Worm (Caenorhabditis elegans): ENCODE measurements around the gene F40D4.12.

Gene F40D4.12

ce11 chrV:17165409-17165808 is 5.7 kb downstream of the F40D4.12 start, which contains the start of gene srh-102:
TSS of gene srh-102 (minus strand) at chrV:17165509.
- TF ChIP-seq unc-120 (tag; optimal IDR thresholded peaks at IDR 0.05; ENCODE audit: poor library complexity, severe bottlenecking) (no peak), M03D4.4 (tag; optimal IDR thresholded peaks at IDR 0.05) (no peak), bed-3 (GFP tag; optimal IDR thresholded peaks at IDR 0.05) (no peak), tbx-8 (GFP tag; optimal IDR thresholded peaks at IDR 0.05) (no peak), ztf-11 (tag; optimal IDR thresholded peaks at IDR 0.05) (no peak), nhr-76 (tag; optimal IDR thresholded peaks at IDR 0.05) (no peak), mab-5 (tag; optimal IDR thresholded peaks at IDR 0.05) (no peak), sem-2 (GFP tag; optimal IDR thresholded peaks at IDR 0.05) (no peak), nhr-12 (tag; optimal IDR thresholded peaks at IDR 0.05) (no peak), mls-2 (tag; optimal IDR thresholded peaks at IDR 0.05) (no peak), ceh-43 (GFP tag; optimal IDR thresholded peaks at IDR 0.05) (no peak), unc-39 (tag; optimal IDR thresholded peaks at IDR 0.05) (no peak), nhr-237 (tag; optimal IDR thresholded peaks at IDR 0.05) (no peak), elt-1 (tag; optimal IDR thresholded peaks at IDR 0.05; ENCODE audit: borderline replicate concordance, insufficient read depth) (no peak), nhr-2 (tag; optimal IDR thresholded peaks at IDR 0.05) (no peak)

- no peak for TF ChIP-seq mab-5 (tag; optimal IDR thresholded peaks at IDR 0.05)
- TF ChIP-seq unc-39 (tag; optimal IDR thresholded peaks at IDR 0.05), result no peak
- TF ChIP-seq blmp-1 (tag; optimal IDR thresholded peaks at IDR 0.05), result no peak
- TF ChIP-seq elt-3 (tag; optimal IDR thresholded peaks at IDR 0.05), result no peak
- TF ChIP-seq nhr-12 (tag; optimal IDR thresholded peaks at IDR 0.05), result no peak
Observed at ce11 chrV:17167457-17167856, 7.8 kb downstream of the F40D4.12 start, which contains the start of gene srz-66. TSS of gene srz-66 (minus strand) at chrV:17167557.

ce11 chrV:17170822-17171221 is 11.1 kb downstream of the F40D4.12 start, which contains the start of gene srw-51:
TSS of gene srw-51 (minus strand) at chrV:17170922.
- TF ChIP-seq unc-39 (tag; optimal IDR thresholded peaks at IDR 0.05) (no peak), mls-2 (tag; optimal IDR thresholded peaks at IDR 0.05) (no peak), zip-8 (tag; optimal IDR thresholded peaks at IDR 0.05) (no peak)

ce11 chrV:17171551-17171950 is 11.9 kb downstream of the F40D4.12 start, which contains the start of gene srbc-26:
TSS of gene srbc-26 (plus strand) at chrV:17171851.
- TF ChIP-seq tbx-8 (GFP tag; optimal IDR thresholded peaks at IDR 0.05) (no peak), unc-62 (GFP tag; optimal IDR thresholded peaks at IDR 0.05) (no peak), M03D4.4 (tag; optimal IDR thresholded peaks at IDR 0.05) (no peak), mls-2 (tag; optimal IDR thresholded peaks at IDR 0.05) (no peak), mep-1 (tag; optimal IDR thresholded peaks at IDR 0.05) (no peak), sptf-1 (tag; optimal IDR thresholded peaks at IDR 0.05) (no peak)

ce11 chrV:17173738-17174137 is 14.1 kb downstream of the F40D4.12 start, which contains the start of gene srbc-25:
TSS of gene srbc-25 (plus strand) at chrV:17174038.
- TF ChIP-seq unc-39 (tag; optimal IDR thresholded peaks at IDR 0.05), result no peak
- TF ChIP-seq nhr-76 (tag; optimal IDR thresholded peaks at IDR 0.05), result no peak
- TF ChIP-seq pha-4 (tag; optimal IDR thresholded peaks at IDR 0.05), result no peak
- no peak for TF ChIP-seq mls-2 (tag; optimal IDR thresholded peaks at IDR 0.05)
- TF ChIP-seq sptf-1 (tag; optimal IDR thresholded peaks at IDR 0.05), result no peak
- TF ChIP-seq mep-1 (tag; optimal IDR thresholded peaks at IDR 0.05), result no peak
- no peak for TF ChIP-seq tbx-8 (GFP tag; optimal IDR thresholded peaks at IDR 0.05)
- no peak for TF ChIP-seq elt-1 (tag; optimal IDR thresholded peaks at IDR 0.05; ENCODE audit: borderline replicate concordance, insufficient read depth)
- TF ChIP-seq bed-3 (GFP tag; optimal IDR thresholded peaks at IDR 0.05), result no peak
- TF ChIP-seq ztf-11 (tag; optimal IDR thresholded peaks at IDR 0.05), result no peak
- no peak for TF ChIP-seq hlh-1 (tag; optimal IDR thresholded peaks at IDR 0.05)
- TF ChIP-seq lin-32 (GFP tag; optimal IDR thresholded peaks at IDR 0.05), result no peak
- TF ChIP-seq unc-120 (tag; optimal IDR thresholded peaks at IDR 0.05; ENCODE audit: poor library complexity, severe bottlenecking), result no peak
- TF ChIP-seq elt-3 (tag; optimal IDR thresholded peaks at IDR 0.05), result no peak
- TF ChIP-seq drap-1 (GFP tag; optimal IDR thresholded peaks at IDR 0.05), result no peak
- TF ChIP-seq nhr-237 (tag; optimal IDR thresholded peaks at IDR 0.05), result no peak
- no peak for TF ChIP-seq lin-13 (tag; optimal IDR thresholded peaks at IDR 0.05)
- no peak for TF ChIP-seq ceh-83 (GFP tag; optimal IDR thresholded peaks at IDR 0.05)
- TF ChIP-seq sem-2 (GFP tag; optimal IDR thresholded peaks at IDR 0.05), result no peak
- no peak for TF ChIP-seq nhr-12 (tag; optimal IDR thresholded peaks at IDR 0.05)

ce11 chrV:17177967-17178366 is 18.3 kb downstream of the F40D4.12 start, which contains the start of gene srsx-1:
TSS of gene srsx-1 (minus strand) at chrV:17178067.
- no peak for TF ChIP-seq lin-32 (GFP tag; optimal IDR thresholded peaks at IDR 0.05)
- no peak for TF ChIP-seq nhr-237 (tag; optimal IDR thresholded peaks at IDR 0.05)

Measured in whole organism, mixed stage, embryonic.